Fruit fly (Drosophila melanogaster): ENCODE measurements around the gene CG43076.

The CG43076 gene

dm6 chrX:15235252-15235651 is 11.9 kb upstream of the CG43076 start (continued):
- TF ChIP-seq CG32767 (GFP tag; IDR thresholded peaks at IDR 0.05) = no peak
- no peak for TF ChIP-seq yki (optimal IDR thresholded peaks at IDR 0.05)
- no peak for TF ChIP-seq TFAM (GFP tag; optimal IDR thresholded peaks at IDR 0.05)

dm6 chrX:15229775-15230174 is 6.4 kb upstream of the CG43076 start, which contains the start of gene CG9101:
Gene CG9101, minus strand, starts transcription at chrX:15229875.
- no peak for TF ChIP-seq slbo (GFP tag; IDR thresholded peaks at IDR 0.05)
- no peak for TF ChIP-seq da (GFP tag; optimal IDR thresholded peaks at IDR 0.05)

dm6 chrX:15221076-15221475 is 2.3 kb downstream of the CG43076 start, which contains the start of gene CG43075:
Gene CG43075, minus strand, starts transcription at chrX:15221176.
- TF ChIP-seq CG1602 (GFP tag; optimal IDR thresholded peaks at IDR 0.05) = no peak
- no peak for TF ChIP-seq CG6854 (GFP tag; optimal IDR thresholded peaks at IDR 0.05)
- TF ChIP-seq gem (tag; optimal IDR thresholded peaks at IDR 0.05) = no peak
- TF ChIP-seq fru (optimal IDR thresholded peaks at IDR 0.05) = no peak
- TF ChIP-seq CG31388 (GFP tag; optimal IDR thresholded peaks at IDR 0.05) = no peak
- no peak for TF ChIP-seq CG10959 (GFP tag; IDR thresholded peaks at IDR 0.05)
- no peak for TF ChIP-seq CG15479 (GFP tag; optimal IDR thresholded peaks at IDR 0.05)
- TF ChIP-seq her (GFP tag; optimal IDR thresholded peaks at IDR 0.05) = no peak
- no peak for TF ChIP-seq Mad (GFP tag; optimal IDR thresholded peaks at IDR 0.05)
- TF ChIP-seq CG5245 (GFP tag; optimal IDR thresholded peaks at IDR 0.05) = no peak
- TF ChIP-seq pb (GFP tag; optimal IDR thresholded peaks at IDR 0.05) = no peak
- TF ChIP-seq CG7987 (GFP tag; optimal IDR thresholded peaks at IDR 0.05) = no peak
- no peak for TF ChIP-seq kah (GFP tag; optimal IDR thresholded peaks at IDR 0.05)
- no peak for TF ChIP-seq CG6175 (GFP tag; IDR thresholded peaks at IDR 0.05)

- TF ChIP-seq Neu2 (GFP tag; optimal IDR thresholded peaks at IDR 0.05; ENCODE audit: borderline replicate concordance) = no peak
- no peak for TF ChIP-seq Trl (optimal IDR thresholded peaks at IDR 0.05)
- TF ChIP-seq Trl (GFP tag; optimal IDR thresholded peaks at IDR 0.05) = no peak
- peak; percentile 53; the same call in 1 of the 2 replicates for TF ChIP-seq al (GFP tag; IDR thresholded peaks at IDR 0.05)
- TF ChIP-seq tio (GFP tag; optimal IDR thresholded peaks at IDR 0.05) = peak; percentile 36
- no peak for TF ChIP-seq ash1 (GFP tag; optimal IDR thresholded peaks at IDR 0.05)
- no peak for TF ChIP-seq Doc3 (GFP tag; IDR thresholded peaks at IDR 0.05; ENCODE audit: partially characterized antibody)
- TF ChIP-seq aop (GFP tag; IDR thresholded peaks at IDR 0.05) = no peak
- peak; percentile 62 for TF ChIP-seq bcd (GFP tag; optimal IDR thresholded peaks at IDR 0.05)
- no peak for TF ChIP-seq CG18011 (GFP tag; optimal IDR thresholded peaks at IDR 0.05)
- TF ChIP-seq CG2120 (GFP tag; optimal IDR thresholded peaks at IDR 0.05) = peak; percentile 72
- peak; percentile 37 for TF ChIP-seq CG17829 (tag; optimal IDR thresholded peaks at IDR 0.05)
- peak; percentile 54; the same call in 1 of the 2 replicates for TF ChIP-seq CG32532 (GFP tag; IDR thresholded peaks at IDR 0.05)
- TF ChIP-seq CG7786 (GFP tag; optimal IDR thresholded peaks at IDR 0.05) = no peak
- TF ChIP-seq lbe (GFP tag; optimal IDR thresholded peaks at IDR 0.05) = no peak
- TF ChIP-seq chif (GFP tag; optimal IDR thresholded peaks at IDR 0.05) = peak; percentile 10 to 23
- TF ChIP-seq da (GFP tag; optimal IDR thresholded peaks at IDR 0.05) = no peak
- no peak for TF ChIP-seq fd64A (GFP tag; optimal IDR thresholded peaks at IDR 0.05)
- TF ChIP-seq slou (GFP tag; optimal IDR thresholded peaks at IDR 0.05) = peak; percentile 60
- TF ChIP-seq Bteb2 (GFP tag; optimal IDR thresholded peaks at IDR 0.05) = no peak
- TF ChIP-seq CG17359 (tag; optimal IDR thresholded peaks at IDR 0.05) = peak; percentile 72
- no peak for TF ChIP-seq Lpt (GFP tag; optimal IDR thresholded peaks at IDR 0.05)
- no peak for TF ChIP-seq Dll (GFP tag; IDR thresholded peaks at IDR 0.05; ENCODE audit: partially characterized antibody)
- no peak for TF ChIP-seq Usf (GFP tag; optimal IDR thresholded peaks at IDR 0.05)
- no peak for TF ChIP-seq CG15479 (GFP tag; optimal IDR thresholded peaks at IDR 0.05)
- TF ChIP-seq CG5245 (GFP tag; optimal IDR thresholded peaks at IDR 0.05) = peak; percentile 7
- TF ChIP-seq Hr39 (optimal IDR thresholded peaks at IDR 0.05) = no peak
- TF ChIP-seq Opbp (GFP tag; IDR thresholded peaks at IDR 0.05; ENCODE audit: partially characterized antibody) = no peak
- peak; percentile 55 for TF ChIP-seq HmgZ (tag; optimal IDR thresholded peaks at IDR 0.05)
- peak; percentile 47 for TF ChIP-seq CG6854 (GFP tag; optimal IDR thresholded peaks at IDR 0.05)
- no peak for TF ChIP-seq kay (GFP tag; optimal IDR thresholded peaks at IDR 0.05)
- TF ChIP-seq hb (GFP tag; IDR thresholded peaks at IDR 0.05; ENCODE audit: partially characterized antibody) = no peak
- peak; percentile 22 to 71 for TF ChIP-seq Hr51 (GFP tag; optimal IDR thresholded peaks at IDR 0.05)
These were observed 7.3 kb downstream of the CG43076 start for dm6 chrX:15216048-15216447.
